Worm (Caenorhabditis elegans): ENCODE measurements around the gene pkg-2.

ce11 chrIV:8513619-8514018, 7.1 kb upstream of the pkg-2 start, which contains the start of gene cks-1:
- TF ChIP-seq tbx-2 (tag; optimal IDR thresholded peaks at IDR 0.05) (no peak), aly-2 (tag; optimal IDR thresholded peaks at IDR 0.05) (no peak), nhr-12 (tag; optimal IDR thresholded peaks at IDR 0.05) (no peak), nhr-23 (tag; optimal IDR thresholded peaks at IDR 0.05) (no peak), lin-39 (tag; optimal IDR thresholded peaks at IDR 0.05) (no peak), ztf-11 (tag; optimal IDR thresholded peaks at IDR 0.05) (no peak), nhr-237 (tag; optimal IDR thresholded peaks at IDR 0.05) (no peak), ama-1 (optimal IDR thresholded peaks at IDR 0.05) (no peak), nhr-77 (tag; optimal IDR thresholded peaks at IDR 0.05) (no peak), ceh-82 (tag; optimal IDR thresholded peaks at IDR 0.05) (no peak), nfya-1 (tag; optimal IDR thresholded peaks at IDR 0.05; ENCODE audit: insufficient read depth) (no peak), ceh-16 (tag; optimal IDR thresholded peaks at IDR 0.05) (no peak)
